Fruit fly (Drosophila melanogaster): ENCODE data around the gene Ube4A.

DNA sequence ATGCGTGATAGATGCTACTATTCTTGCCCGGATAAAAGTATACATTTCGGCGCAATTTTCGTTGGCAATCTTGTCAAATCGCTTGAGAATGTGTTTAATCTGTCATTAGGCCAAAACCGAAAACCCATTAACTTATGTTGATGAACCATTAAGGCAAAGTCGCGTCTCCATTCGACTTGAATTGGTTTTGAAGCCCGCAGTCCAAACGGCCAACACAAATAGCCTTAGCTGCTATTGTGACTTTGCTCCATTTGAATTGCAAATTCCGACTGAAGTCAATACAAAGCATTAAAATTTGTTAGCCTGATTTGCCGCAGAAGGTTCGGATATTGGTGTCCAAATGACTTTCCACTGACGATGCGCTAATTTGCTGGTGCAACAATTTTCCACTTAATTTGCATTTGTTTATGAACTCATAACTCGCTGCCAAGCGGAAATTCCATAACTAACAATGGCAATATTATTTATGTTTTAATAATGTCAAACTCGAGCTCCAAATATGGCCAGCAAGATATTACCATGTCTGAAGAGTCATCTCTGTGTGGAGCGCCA is 48.1 kb downstream of the Ube4A start:
- TF ChIP-seq br (optimal IDR thresholded peaks at IDR 0.05): no peak
- no peak for TF ChIP-seq sima (GFP tag; optimal IDR thresholded peaks at IDR 0.05)
- TF ChIP-seq gcm2 (GFP tag; optimal IDR thresholded peaks at IDR 0.05): no peak
- TF ChIP-seq Atf3 (GFP tag; optimal IDR thresholded peaks at IDR 0.05): no peak
